Fruit fly (Drosophila melanogaster) S2 (cell line): ENCODE data around the gene LManII.

Experiments used
- CG8478 ChIP-seq: fragments of >200 bp; optimal IDR thresholded peaks from 2 replicates; lab custom pipeline; 2018
- CTCF ChIP-seq, 2 experiments: fragments of >200 bp; optimal IDR thresholded peaks; 2 replicates each; lab custom pipeline; 2018

DNA sequence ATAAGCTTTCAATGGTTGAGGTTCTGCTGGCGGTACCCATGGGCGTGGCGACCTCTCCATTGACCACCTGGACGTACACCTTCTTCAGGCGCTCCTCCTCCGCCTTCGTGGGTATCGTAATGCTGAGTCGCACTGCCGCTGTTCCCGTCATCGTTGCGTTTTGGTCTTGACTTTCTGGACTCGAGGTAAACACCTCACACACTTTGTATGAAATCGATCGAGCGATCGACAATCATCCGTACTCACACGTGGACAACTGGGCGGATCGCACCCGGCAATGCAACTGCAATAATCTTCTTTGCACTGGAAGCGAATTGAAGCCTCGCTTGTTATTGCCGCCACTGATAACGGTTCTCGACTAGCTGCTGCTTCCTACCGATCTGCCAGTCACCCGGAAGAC is 52.6 kb downstream of the LManII start, which contains the start of gene CG7384:
- TF ChIP-seq CG8478 (no peak), CTCF (optimal IDR thresholded peaks at IDR 0.05; lab: Kevin White, UChicago) (no peak)
